Worm (Caenorhabditis elegans) whole organism, young adult: ENCODE measurements around the gene K03H1.12.

ENCODE experiments used
- B0019.2 ChIP-seq: fragments of 200-800 bp; sonication (Bioruptor generic); conservative IDR thresholded peaks from 2 replicates; pipeline ENCODE4 v1.3.6; 2022; ENCODE audit warnings: missing genetic modification reagents, missing genetic modification characterization, missing compliant biosample characterization
- B0336.3 ChIP-seq: fragments of 200-800 bp; sonication (Bioruptor generic); IDR thresholded peaks from 2 replicates; pipeline ENCODE4 v1.3.6; 2022; ENCODE audit warnings: missing genetic modification characterization, missing compliant biosample characterization
- C17E4.6 ChIP-seq: fragments of 200-800 bp; sonication (Bioruptor generic); IDR thresholded peaks from 2 replicates; pipeline ENCODE4 v1.3.6; 2022; ENCODE audit warnings: missing genetic modification reagents, missing genetic modification characterization, missing compliant biosample characterization
- F23B12.7 ChIP-seq: sonication (generic microtip); optimal IDR thresholded peaks from 2 replicates; lab custom pipeline; 2017; ENCODE audit warnings: missing genetic modification characterization, mild to moderate bottlenecking, missing compliant biosample characterization, antibody characterized with exemption, moderate library complexity; ENCODE audit not compliant: insufficient read depth
- F49E8.2 ChIP-seq: sonication (generic microtip); optimal IDR thresholded peaks from 3 replicates; lab custom pipeline; 2017; ENCODE audit warnings: missing genetic modification characterization, mild to moderate bottlenecking, missing compliant biosample characterization, antibody characterized with exemption, moderate library complexity; ENCODE audit not compliant: insufficient read depth
- F55B11.4 ChIP-seq: sonication (generic microtip); optimal IDR thresholded peaks from 2 replicates; lab custom pipeline; 2016; ENCODE audit warnings: missing compliant biosample characterization, missing genetic modification characterization, borderline replicate concordance; ENCODE audit not compliant: insufficient read depth
- K11D2.4 ChIP-seq: fragments of 200-800 bp; sonication (Bioruptor generic); IDR thresholded peaks from 2 replicates; pipeline ENCODE4 v1.3.6; 2022; ENCODE audit warnings: missing genetic modification reagents, missing genetic modification characterization, missing compliant biosample characterization
- T07F8.4 ChIP-seq: sonication (generic microtip); optimal IDR thresholded peaks from 2 replicates; lab custom pipeline; 2016; ENCODE audit warnings: mild to moderate bottlenecking, missing genetic modification characterization, moderate library complexity, missing compliant biosample characterization
- T26A5.8 ChIP-seq: sonication (generic microtip); optimal IDR thresholded peaks from 2 replicates; lab custom pipeline; 2016; ENCODE audit warnings: missing genetic modification characterization, missing compliant biosample characterization
- aptf-2 ChIP-seq: fragments of 200-800 bp; sonication (Bioruptor generic); conservative IDR thresholded peaks from 2 replicates; pipeline ENCODE4 v1.3.6; 2022; ENCODE audit warnings: missing genetic modification reagents, missing genetic modification characterization, missing compliant biosample characterization
- bed-1 ChIP-seq: fragments of 200-800 bp; sonication (Bioruptor generic); IDR thresholded peaks from 2 replicates; pipeline ENCODE4 v1.3.6; 2022; ENCODE audit warnings: missing genetic modification reagents, missing genetic modification characterization, missing compliant biosample characterization
- bed-2 ChIP-seq: fragments of 200-800 bp; sonication (Bioruptor generic); IDR thresholded peaks from 2 replicates; pipeline ENCODE4 v1.3.6; 2022; ENCODE audit warnings: missing genetic modification reagents, missing genetic modification characterization, missing compliant biosample characterization
- ceh-40 ChIP-seq: fragments of 200-800 bp; sonication (Bioruptor generic); IDR thresholded peaks from 2 replicates; pipeline ENCODE4 v1.3.6; 2022; ENCODE audit warnings: missing genetic modification characterization, missing compliant biosample characterization
- ceh-58 ChIP-seq: fragments of 200-800 bp; sonication (Bioruptor generic); IDR thresholded peaks from 2 replicates; pipeline ENCODE4 v1.3.6; 2022; ENCODE audit warnings: missing genetic modification characterization, missing compliant biosample characterization
- ceh-91 ChIP-seq: fragments of 200-800 bp; sonication (Bioruptor generic); IDR thresholded peaks from 2 replicates; pipeline ENCODE4 v1.3.6; 2022; ENCODE audit warnings: missing genetic modification reagents, missing genetic modification characterization, missing compliant biosample characterization
- chd-7 ChIP-seq: sonication (generic microtip); optimal IDR thresholded peaks from 2 replicates; lab custom pipeline; 2016; ENCODE audit warnings: mild to moderate bottlenecking, missing genetic modification characterization, moderate library complexity, missing compliant biosample characterization
- die-1 ChIP-seq: sonication (generic microtip); optimal IDR thresholded peaks from 2 replicates; lab custom pipeline; 2016; ENCODE audit warnings: missing genotype, mild to moderate bottlenecking, missing genetic modification characterization, missing compliant biosample characterization
- ekl-4 ChIP-seq: fragments of 200-800 bp; sonication (Bioruptor generic); IDR thresholded peaks from 2 replicates; pipeline ENCODE4 v1.3.6; 2022; ENCODE audit warnings: missing genetic modification reagents, missing genetic modification characterization, missing compliant biosample characterization
- hlh-12 ChIP-seq: sonication (generic microtip); optimal IDR thresholded peaks from 2 replicates; lab custom pipeline; 2016; ENCODE audit warnings: missing genetic modification characterization, missing compliant biosample characterization
- hmg-1.2 ChIP-seq: fragments of 200-800 bp; sonication (Bioruptor generic); IDR thresholded peaks from 2 replicates; pipeline ENCODE4 v1.3.6; 2022; ENCODE audit warnings: missing genetic modification reagents, missing genetic modification characterization, missing compliant biosample characterization
- hrde-1 ChIP-seq: sonication (generic microtip); optimal IDR thresholded peaks from 2 replicates; lab custom pipeline; 2016; ENCODE audit warnings: missing genetic modification characterization, mild to moderate bottlenecking, missing compliant biosample characterization, moderate library complexity, missing genotype, missing genetic modification reagents, borderline replicate concordance
- let-607 ChIP-seq, 2 experiments: fragments of 200-800 bp in 1 of 2; sonication (Bioruptor generic) in 1 of 2; sonication (generic microtip) in 1 of 2; optimal IDR thresholded peaks; 2 replicates each; lab custom pipeline; 2016 to 2018; ENCODE audit warnings: mild to moderate bottlenecking in 2 of 2, missing compliant biosample characterization in 2 of 2, missing genetic modification characterization in 2 of 2, moderate library complexity in 2 of 2, missing genotype in 1 of 2
- lin-26 ChIP-seq: fragments of 200-800 bp; sonication (Bioruptor generic); IDR thresholded peaks from 2 replicates; pipeline ENCODE4 v1.3.6; 2022; ENCODE audit warnings: missing genetic modification reagents, missing genetic modification characterization, missing compliant biosample characterization
- lin-40 ChIP-seq: sonication (generic microtip); optimal IDR thresholded peaks from 2 replicates; lab custom pipeline; 2016; ENCODE audit warnings: missing genetic modification characterization, mild to moderate bottlenecking, missing compliant biosample characterization, missing genotype, missing genetic modification reagents
- lsy-27 ChIP-seq: sonication (generic microtip); optimal IDR thresholded peaks from 2 replicates; lab custom pipeline; 2017; ENCODE audit warnings: missing genetic modification characterization, mild to moderate bottlenecking, missing compliant biosample characterization, antibody characterized with exemption, missing genotype, borderline replicate concordance; ENCODE audit not compliant: insufficient read depth
- nfya-1 ChIP-seq: sonication (generic microtip); optimal IDR thresholded peaks from 2 replicates; lab custom pipeline; 2017; ENCODE audit warnings: antibody characterized with exemption, missing compliant biosample characterization, missing genetic modification characterization, borderline replicate concordance; ENCODE audit not compliant: insufficient read depth
- nhr-179 ChIP-seq: sonication (generic microtip); optimal IDR thresholded peaks from 2 replicates; lab custom pipeline; 2016; ENCODE audit warnings: mild to moderate bottlenecking, missing genetic modification characterization, missing compliant biosample characterization
- sdz-38 ChIP-seq: sonication (generic microtip); optimal IDR thresholded peaks from 2 replicates; lab custom pipeline; 2016; ENCODE audit warnings: missing genotype, missing genetic modification characterization, missing compliant biosample characterization
- snpc-1.1 ChIP-seq: sonication (generic microtip); optimal IDR thresholded peaks from 2 replicates; lab custom pipeline; 2017; ENCODE audit warnings: missing genetic modification characterization, mild to moderate bottlenecking, missing compliant biosample characterization, antibody characterized with exemption, moderate library complexity, missing genotype, missing genetic modification reagents; ENCODE audit not compliant: insufficient read depth
- snpc-4 ChIP-seq, 5 experiments: fragments of 150-350 bp in 1 of 5; sonication (generic microtip) in 4 of 5; optimal IDR thresholded peaks; 2 replicates each; lab custom pipeline; 2014 to 2018; ENCODE audit warnings: missing genetic modification characterization in 5 of 5, missing biosample characterization in 3 of 5, antibody characterized with exemption in 2 of 5, mild to moderate bottlenecking in 2 of 5, missing compliant biosample characterization in 2 of 5, missing genotype in 2 of 5, moderate library complexity in 2 of 5, missing genetic modification reagents in 1 of 5
- unc-130 ChIP-seq: sonication (generic microtip); optimal IDR thresholded peaks from 2 replicates; lab custom pipeline; 2016; ENCODE audit warnings: missing genetic modification reagents, missing genetic modification characterization, missing compliant biosample characterization
- unc-62 ChIP-seq: fragments of 150-350 bp; optimal IDR thresholded peaks from 2 replicates; lab custom pipeline; 2014; ENCODE audit warnings: missing biosample characterization, missing genetic modification reagents, missing genetic modification characterization
- zim-3 ChIP-seq: sonication (generic microtip); optimal IDR thresholded peaks from 2 replicates; lab custom pipeline; 2017; ENCODE audit warnings: mild to moderate bottlenecking, missing genetic modification characterization, moderate library complexity, missing compliant biosample characterization
- ztf-18 ChIP-seq: sonication (generic microtip); optimal IDR thresholded peaks from 2 replicates; lab custom pipeline; 2016; ENCODE audit warnings: missing genotype, mild to moderate bottlenecking, missing genetic modification characterization, missing compliant biosample characterization
- ztf-6 ChIP-seq: fragments of 200-800 bp; sonication (Bioruptor generic); IDR thresholded peaks from 2 replicates; pipeline ENCODE4 v1.3.6; 2022; ENCODE audit warnings: missing genetic modification reagents, missing genetic modification characterization, missing compliant biosample characterization

Gene K03H1.12

ce11 chrIII:9969371-9969770 is 27.9 kb downstream of the K03H1.12 start:
- no peak for TF ChIP-seq ztf-18
- TF ChIP-seq snpc-1.1 (tag; lab: Kevin White, UChicago) = no peak
- no peak for TF ChIP-seq ceh-91 (GFP tag; lab: Robert Waterston, UW)
- no peak for TF ChIP-seq T07F8.4
- TF ChIP-seq ztf-6 (GFP tag; lab: Robert Waterston, UW) = no peak
- TF ChIP-seq bed-2 (GFP tag; lab: Robert Waterston, UW) = no peak
- TF ChIP-seq B0019.2 (GFP tag; lab: Robert Waterston, UW) = no peak
- no peak for TF ChIP-seq hmg-1.2 (GFP tag; lab: Robert Waterston, UW)
- no peak for TF ChIP-seq lsy-27 (tag; lab: Kevin White, UChicago)
- TF ChIP-seq ekl-4 (GFP tag; lab: Robert Waterston, UW) = no peak
- no peak for TF ChIP-seq F49E8.2 (tag; lab: Kevin White, UChicago)
- no peak for TF ChIP-seq sdz-38 (tag; lab: Kevin White, UChicago)
- TF ChIP-seq C17E4.6 = no peak
- no peak for TF ChIP-seq unc-62 (GFP tag; lab: Kevin White, UChicago)
- no peak for TF ChIP-seq K11D2.4 (GFP tag; lab: Robert Waterston, UW)
- no peak for TF ChIP-seq B0336.3 (GFP tag; lab: Robert Waterston, UW)
- TF ChIP-seq nhr-179 = no peak

DNA sequence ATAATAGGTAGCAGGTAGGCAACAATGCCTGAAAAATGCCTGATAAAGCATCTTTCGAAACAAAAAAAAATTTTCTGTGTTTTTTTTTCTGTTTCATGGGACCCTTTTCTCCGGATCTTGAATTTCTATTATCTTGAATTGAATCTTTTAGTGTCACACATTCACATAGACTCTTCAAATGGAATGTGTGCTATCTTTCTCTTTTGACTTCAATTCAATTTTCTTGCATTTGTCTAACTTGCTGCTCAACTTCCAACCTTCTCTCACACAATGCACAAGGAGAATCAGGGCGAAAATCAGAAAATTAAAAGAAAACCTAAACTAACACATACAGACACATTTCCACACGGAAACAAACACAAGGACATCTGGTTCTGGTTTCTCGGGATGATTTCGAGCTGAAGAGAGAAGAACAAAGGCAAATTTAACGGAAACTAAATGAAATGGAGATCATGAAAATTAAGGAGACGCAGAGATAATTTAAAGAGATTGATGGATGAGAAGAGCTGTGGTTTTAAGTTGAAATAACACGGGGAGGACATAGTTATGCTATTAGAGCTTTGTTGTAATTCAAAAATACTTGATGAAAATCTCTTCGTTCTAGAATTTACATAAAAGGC is 30.9 kb downstream of the K03H1.12 start:
- TF ChIP-seq F55B11.4 (tag; lab: Kevin White, UChicago) (no peak), unc-130 (GFP tag; lab: Kevin White, UChicago) (no peak), lin-40 (tag; lab: Kevin White, UChicago) (no peak), B0019.2 (GFP tag; lab: Robert Waterston, UW) (no peak), hlh-12 (tag; lab: Kevin White, UChicago) (no peak), die-1 (tag; lab: Kevin White, UChicago) (no peak), chd-7 (tag; lab: Kevin White, UChicago) (no peak), C17E4.6 (no peak), ceh-58 (GFP tag; lab: Robert Waterston, UW) (no peak), let-607 (tag; optimal IDR thresholded peaks at IDR 0.05; lab: Kevin White, UChicago) (no peak), hrde-1 (tag; lab: Kevin White, UChicago) (no peak), bed-1 (GFP tag; lab: Robert Waterston, UW) (no peak), nfya-1 (no peak), aptf-2 (GFP tag; lab: Robert Waterston, UW) (no peak), snpc-4 (GFP tag; optimal IDR thresholded peaks at IDR 0.05; lab: Kevin White, UChicago) (no peak), snpc-4 (tag; optimal IDR thresholded peaks at IDR 0.05; lab: Kevin White, UChicago) (no peak), ceh-40 (no peak), zim-3 (tag; lab: Kevin White, UChicago) (no peak), T26A5.8 (tag; lab: Kevin White, UChicago) (no peak)

DNA sequence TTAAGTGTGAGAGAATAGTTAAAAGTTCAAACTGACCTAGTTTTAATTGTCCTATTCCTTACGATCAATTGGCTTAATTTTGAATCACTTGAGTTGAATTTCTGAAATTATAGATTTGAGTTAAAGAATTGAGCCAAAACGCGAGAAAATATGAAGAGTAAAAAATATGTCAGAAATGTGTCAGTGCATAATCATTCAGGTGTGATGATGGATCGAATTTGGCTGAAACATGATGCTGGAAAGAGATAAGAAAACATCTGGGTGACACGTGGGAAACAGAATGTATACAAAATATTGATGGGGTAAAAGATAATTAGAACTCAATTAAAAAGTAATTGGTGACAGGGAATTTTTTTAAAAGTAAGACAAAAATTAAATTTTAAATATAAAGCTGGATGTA is 32.3 kb downstream of the K03H1.12 start, which contains the start of gene R10E12.2:
TSS of gene R10E12.2 (minus strand) at position 101 of the 400 bp plus-strand sequence.
- TF ChIP-seq F23B12.7 = no peak
- TF ChIP-seq bed-2 (GFP tag; lab: Robert Waterston, UW) = no peak
- TF ChIP-seq ceh-58 (GFP tag; lab: Robert Waterston, UW) = no peak
- no peak for TF ChIP-seq bed-1 (GFP tag; lab: Robert Waterston, UW)
- TF ChIP-seq lin-26 = no peak
